Worm (Caenorhabditis elegans) whole organism, L1 larva: ENCODE measurements around the gene F47F2.1.
A peak's percentile ranks its signal among the peaks of the same experiment; 100 is the strongest.

Source experiments
- Y116A8C.19 ChIP-seq: sonication (generic microtip); optimal IDR thresholded peaks from 2 replicates; lab custom pipeline; 2016; ENCODE audit warnings: missing compliant biosample characterization, missing genetic modification characterization, borderline replicate concordance
- ama-1 ChIP-seq: fragments of 150-350 bp; optimal IDR thresholded peaks from 2 replicates; lab custom pipeline; 2014
- blmp-1 ChIP-seq: fragments of 150-350 bp; optimal IDR thresholded peaks from 2 replicates; lab custom pipeline; 2014; ENCODE audit warnings: missing biosample characterization, missing genetic modification characterization
- ceh-63 ChIP-seq: fragments of 200-800 bp; sonication (Bioruptor generic); optimal IDR thresholded peaks from 2 replicates; lab custom pipeline; 2018; ENCODE audit warnings: mild to moderate bottlenecking, missing genetic modification characterization, missing compliant biosample characterization
- ceh-8 ChIP-seq: fragments of 200-800 bp; sonication (Bioruptor generic); optimal IDR thresholded peaks from 2 replicates; lab custom pipeline; 2018; ENCODE audit warnings: mild to moderate bottlenecking, missing genetic modification characterization, moderate library complexity, missing compliant biosample characterization
- ceh-82 ChIP-seq, 3 experiments: fragments of 150-350 bp in 1 of 3; sonication (generic microtip) in 2 of 3; optimal IDR thresholded peaks; 2 replicates each; lab custom pipeline; 2014 to 2017; ENCODE audit warnings: missing biosample characterization in 3 of 3, missing genetic modification characterization in 3 of 3
- ceh-88 ChIP-seq: fragments of 200-800 bp; sonication (Bioruptor generic); IDR thresholded peaks from 2 replicates; pipeline ENCODE4 v1.3.6; 2022; ENCODE audit warnings: missing genetic modification characterization, missing compliant biosample characterization
- ceh-90 ChIP-seq: sonication (generic microtip); optimal IDR thresholded peaks from 2 replicates; lab custom pipeline; 2016; ENCODE audit warnings: missing genetic modification characterization, missing compliant biosample characterization
- efl-1 ChIP-seq, 4 experiments: fragments of 150-350 bp; optimal IDR thresholded peaks in 3 of 4; peaks in 1 of 4; 1 replicate in 1 of 4; 2 replicates in 3 of 4; lab custom pipeline; 2014; ENCODE audit warnings: missing biosample characterization in 2 of 4, missing genetic modification characterization in 2 of 4, missing genetic modification reagents in 2 of 4
- efl-3 ChIP-seq: fragments of 200-800 bp; sonication (Bioruptor generic); optimal IDR thresholded peaks from 2 replicates; lab custom pipeline; 2018; ENCODE audit warnings: mild to moderate bottlenecking, missing genetic modification characterization, missing compliant biosample characterization
- elt-2 ChIP-seq: sonication (generic microtip); optimal IDR thresholded peaks from 2 replicates; lab custom pipeline; 2016; ENCODE audit warnings: missing genetic modification characterization, mild to moderate bottlenecking, inconsistent platforms, missing compliant biosample characterization, missing genetic modification reagents
- elt-3 ChIP-seq, 6 experiments: fragments of 150-350 bp in 1 of 6; sonication (generic microtip); optimal IDR thresholded peaks; 2 replicates each; lab custom pipeline; 2017 to 2018; ENCODE audit warnings: missing biosample characterization in 6 of 6, missing genetic modification characterization in 6 of 6, inconsistent platforms in 1 of 6
- fkh-8 ChIP-seq: sonication (generic microtip); optimal IDR thresholded peaks from 2 replicates; lab custom pipeline; 2016; ENCODE audit warnings: mild to moderate bottlenecking, missing genetic modification characterization, missing compliant biosample characterization
- fos-1 ChIP-seq: fragments of 150-350 bp; optimal IDR thresholded peaks from 2 replicates; lab custom pipeline; 2014; ENCODE audit warnings: missing biosample characterization, missing genetic modification characterization
- grh-1 ChIP-seq: fragments of 200-800 bp; sonication (Bioruptor generic); IDR thresholded peaks from 2 replicates; pipeline ENCODE4 v1.3.6; 2022; ENCODE audit warnings: missing genetic modification reagents, missing genetic modification characterization, missing compliant biosample characterization
- hlh-4 ChIP-seq: sonication (generic microtip); optimal IDR thresholded peaks from 2 replicates; lab custom pipeline; 2016; ENCODE audit warnings: mild to moderate bottlenecking, missing genetic modification characterization, missing compliant biosample characterization
- isw-1 ChIP-seq: fragments of 200-800 bp; sonication (Bioruptor generic); IDR thresholded peaks from 2 replicates; pipeline ENCODE4 v1.3.6; 2022; ENCODE audit warnings: missing genetic modification characterization, missing compliant biosample characterization
- lin-14 ChIP-seq: fragments of 200-800 bp; sonication (Bioruptor generic); optimal IDR thresholded peaks from 2 replicates; lab custom pipeline; 2018; ENCODE audit warnings: mild to moderate bottlenecking, missing genetic modification characterization, moderate library complexity, missing compliant biosample characterization
- lin-15B ChIP-seq: fragments of 150-350 bp; sonication (generic microtip); optimal IDR thresholded peaks from 3 replicates; lab custom pipeline; 2014; ENCODE audit warnings: missing biosample characterization, missing genetic modification characterization
- lin-35 ChIP-seq, 2 experiments: fragments of 150-350 bp; optimal IDR thresholded peaks; 2 replicates each; lab custom pipeline; 2014; ENCODE audit warnings: missing biosample characterization in 2 of 2, missing genetic modification characterization in 2 of 2, missing genetic modification reagents in 2 of 2
- lin-39 ChIP-seq: fragments of 150-350 bp; optimal IDR thresholded peaks from 2 replicates; lab custom pipeline; 2014; ENCODE audit warnings: missing biosample characterization, missing genetic modification reagents, missing genetic modification characterization
- lir-3 ChIP-seq: sonication (generic microtip); optimal IDR thresholded peaks from 2 replicates; lab custom pipeline; 2016; ENCODE audit warnings: mild to moderate bottlenecking, missing genetic modification characterization, moderate library complexity, missing compliant biosample characterization; ENCODE audit not compliant: poor library complexity
- lsy-2 ChIP-seq, 2 experiments: fragments of 150-350 bp; optimal IDR thresholded peaks; 2 replicates each; lab custom pipeline; 2014; ENCODE audit warnings: missing biosample characterization in 2 of 2, missing genetic modification characterization in 2 of 2
- mdl-1 ChIP-seq, 2 experiments: fragments of 150-350 bp; optimal IDR thresholded peaks; 2 replicates each; lab custom pipeline; 2014 to 2017; ENCODE audit warnings: missing biosample characterization in 2 of 2, missing genetic modification characterization in 2 of 2, inconsistent platforms in 1 of 2
- mep-1 ChIP-seq: fragments of 150-350 bp; optimal IDR thresholded peaks from 2 replicates; lab custom pipeline; 2014; ENCODE audit warnings: missing biosample characterization, missing genetic modification characterization
- nhr-19 ChIP-seq: fragments of 200-800 bp; sonication (Bioruptor generic); conservative IDR thresholded peaks from 2 replicates; pipeline ENCODE4 v1.3.6; 2022; ENCODE audit warnings: missing genetic modification characterization, missing compliant biosample characterization
- nhr-20 ChIP-seq: sonication (generic microtip); optimal IDR thresholded peaks from 2 replicates; lab custom pipeline; 2016; ENCODE audit warnings: mild to moderate bottlenecking, missing genetic modification characterization, missing compliant biosample characterization
- nhr-237 ChIP-seq: fragments of 150-350 bp; optimal IDR thresholded peaks from 2 replicates; lab custom pipeline; 2014; ENCODE audit warnings: missing biosample characterization, missing genetic modification characterization
- nhr-71 ChIP-seq: sonication (generic microtip); optimal IDR thresholded peaks from 2 replicates; lab custom pipeline; 2016; ENCODE audit warnings: mild to moderate bottlenecking, missing genetic modification characterization, moderate library complexity, missing compliant biosample characterization
- nhr-76 ChIP-seq: sonication (generic microtip); optimal IDR thresholded peaks from 2 replicates; lab custom pipeline; 2017; ENCODE audit warnings: missing biosample characterization, missing genetic modification characterization
- nhr-84 ChIP-seq: sonication (generic microtip); optimal IDR thresholded peaks from 2 replicates; lab custom pipeline; 2017; ENCODE audit warnings: missing biosample characterization, missing genetic modification characterization
- nhr-85 ChIP-seq: sonication (generic microtip); peaks from one replicate; lab custom pipeline; 2016; ENCODE audit warnings: missing genetic modification characterization, inconsistent platforms, missing compliant biosample characterization
- nhr-90 ChIP-seq: sonication (generic microtip); optimal IDR thresholded peaks from 2 replicates; lab custom pipeline; 2016; ENCODE audit warnings: mild to moderate bottlenecking, missing genetic modification characterization, missing compliant biosample characterization; ENCODE audit not compliant: poor library complexity
- pag-3 ChIP-seq: sonication (generic microtip); optimal IDR thresholded peaks from 2 replicates; lab custom pipeline; 2017; ENCODE audit warnings: missing genetic modification characterization, mild to moderate bottlenecking, missing compliant biosample characterization, antibody characterized with exemption, borderline replicate concordance; ENCODE audit not compliant: insufficient read depth
- skn-1 ChIP-seq: fragments of 150-350 bp; optimal IDR thresholded peaks from 2 replicates; lab custom pipeline; 2014; ENCODE audit warnings: missing biosample characterization, missing genetic modification characterization
- snpc-4 ChIP-seq: fragments of 150-350 bp; optimal IDR thresholded peaks from 2 replicates; lab custom pipeline; 2014; ENCODE audit warnings: missing biosample characterization, missing genetic modification characterization
- snu-23 ChIP-seq: sonication (generic microtip); optimal IDR thresholded peaks from 2 replicates; lab custom pipeline; 2016; ENCODE audit warnings: missing genetic modification characterization, missing compliant biosample characterization
- sptf-1 ChIP-seq: fragments of 150-350 bp; optimal IDR thresholded peaks from 2 replicates; lab custom pipeline; 2014; ENCODE audit warnings: missing biosample characterization, missing genetic modification characterization
- swsn-7 ChIP-seq: sonication (generic microtip); optimal IDR thresholded peaks from 2 replicates; lab custom pipeline; 2016; ENCODE audit warnings: missing genetic modification characterization, missing compliant biosample characterization
- tbx-2 ChIP-seq: sonication (generic microtip); optimal IDR thresholded peaks from 2 replicates; lab custom pipeline; 2016; ENCODE audit warnings: missing genetic modification characterization, missing compliant biosample characterization
- unc-130 ChIP-seq: fragments of 150-350 bp; optimal IDR thresholded peaks from 2 replicates; lab custom pipeline; 2017; ENCODE audit warnings: missing biosample characterization, missing genetic modification characterization, inconsistent platforms
- xbp-1 ChIP-seq: sonication (generic microtip); optimal IDR thresholded peaks from 2 replicates; lab custom pipeline; 2016; ENCODE audit warnings: missing genetic modification characterization, missing compliant biosample characterization
- zag-1 ChIP-seq: fragments of 150-350 bp; optimal IDR thresholded peaks from 2 replicates; lab custom pipeline; 2014; ENCODE audit warnings: missing biosample characterization, missing genetic modification characterization
- ztf-11 ChIP-seq, 2 experiments: sonication (generic microtip); optimal IDR thresholded peaks; 2 replicates each; lab custom pipeline; 2016 to 2017; ENCODE audit warnings: missing genetic modification characterization in 2 of 2, missing biosample characterization in 1 of 2, missing compliant biosample characterization in 1 of 2
- ztf-4 ChIP-seq: fragments of 150-350 bp; optimal IDR thresholded peaks from 2 replicates; lab custom pipeline; 2014; ENCODE audit warnings: missing biosample characterization, missing genetic modification characterization

Gene F47F2.1

DNA sequence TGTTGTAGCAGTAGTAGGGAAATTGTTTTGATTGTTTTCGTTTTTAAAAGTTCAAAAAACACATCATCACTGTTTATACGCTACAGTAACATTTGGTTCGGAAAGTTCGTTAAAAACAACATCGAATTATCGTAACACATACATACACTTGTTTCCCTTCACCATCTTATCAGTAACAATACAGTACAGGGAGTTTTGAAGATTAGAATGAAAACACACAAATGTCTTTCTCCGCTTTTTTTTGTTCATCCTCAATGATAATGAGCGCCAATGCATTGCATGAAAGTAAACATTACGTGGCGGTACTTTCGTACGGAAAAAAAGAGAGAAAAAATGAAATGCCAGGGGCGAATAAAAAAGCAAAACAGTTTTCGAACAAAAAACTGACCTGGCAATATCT lies 48.7 kb upstream of the F47F2.1 start (continued):
- TF ChIP-seq fos-1 (tag; lab: Kevin White, UChicago) (no peak), efl-3 (GFP tag; lab: Kevin White, UChicago) (no peak), mdl-1 (tag; optimal IDR thresholded peaks at IDR 0.05; lab: Kevin White, UChicago) (peak in 1 of 2 experiments; percentile 29), snu-23 (GFP tag; lab: Kevin White, UChicago) (peak; percentile 0), lin-15B (no peak), nhr-71 (tag; lab: Kevin White, UChicago) (peak; percentile 21), lir-3 (tag; lab: Kevin White, UChicago) (no peak), ceh-90 (tag; lab: Kevin White, UChicago) (no peak), zag-1 (tag; lab: Kevin White, UChicago) (no peak), ceh-88 (no peak), mep-1 (tag; lab: Kevin White, UChicago) (no peak)

DNA sequence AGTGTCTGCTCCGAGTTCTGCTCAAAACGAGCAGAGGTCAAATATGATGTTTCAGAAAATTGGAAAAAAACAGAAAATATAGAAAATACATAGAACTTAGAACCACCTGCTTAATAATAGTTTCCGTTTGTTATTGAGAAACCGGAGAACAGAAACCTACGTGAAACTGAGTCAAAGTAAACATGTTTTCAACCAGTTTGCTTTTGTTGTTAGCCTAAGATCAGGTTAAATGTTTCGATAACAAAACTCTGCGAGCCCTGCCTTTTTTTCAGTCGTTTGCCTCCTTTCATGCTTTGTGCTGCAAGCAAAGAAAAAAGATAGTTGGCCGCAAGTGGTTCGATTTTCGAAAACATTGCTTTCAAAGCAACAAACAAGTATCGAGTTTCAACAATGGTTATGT lies 47.5 kb upstream of the F47F2.1 start:
- no peak for TF ChIP-seq fos-1 (tag; lab: Kevin White, UChicago)
- TF ChIP-seq sptf-1 (tag; lab: Kevin White, UChicago) = no peak
- TF ChIP-seq hlh-4 (tag; lab: Kevin White, UChicago) = no peak
- TF ChIP-seq isw-1 (GFP tag; lab: Robert Waterston, UW) = no peak
- TF ChIP-seq ceh-90 (tag; lab: Kevin White, UChicago) = no peak
- no peak for TF ChIP-seq ceh-63 (GFP tag; lab: Kevin White, UChicago)
- TF ChIP-seq lin-14 (GFP tag; lab: Kevin White, UChicago) = no peak
- TF ChIP-seq snpc-4 = no peak
- no peak for TF ChIP-seq nhr-20 (tag; lab: Kevin White, UChicago)
- TF ChIP-seq ceh-82 (tag; optimal IDR thresholded peaks at IDR 0.05; lab: Kevin White, UChicago) = no peak
- no peak for TF ChIP-seq nhr-237
- TF ChIP-seq lin-39 (tag; lab: Kevin White, UChicago) = no peak
- no peak for TF ChIP-seq xbp-1
- TF ChIP-seq nhr-84 (tag; lab: Kevin White, UChicago) = no peak
- TF ChIP-seq mdl-1 (tag; optimal IDR thresholded peaks at IDR 0.05; lab: Kevin White, UChicago) = no peak
- no peak for TF ChIP-seq lsy-2 (tag; optimal IDR thresholded peaks at IDR 0.05; lab: Kevin White, UChicago)
- TF ChIP-seq Y116A8C.19 (tag; lab: Kevin White, UChicago) = no peak
- TF ChIP-seq snu-23 (GFP tag; lab: Kevin White, UChicago) = no peak

DNA sequence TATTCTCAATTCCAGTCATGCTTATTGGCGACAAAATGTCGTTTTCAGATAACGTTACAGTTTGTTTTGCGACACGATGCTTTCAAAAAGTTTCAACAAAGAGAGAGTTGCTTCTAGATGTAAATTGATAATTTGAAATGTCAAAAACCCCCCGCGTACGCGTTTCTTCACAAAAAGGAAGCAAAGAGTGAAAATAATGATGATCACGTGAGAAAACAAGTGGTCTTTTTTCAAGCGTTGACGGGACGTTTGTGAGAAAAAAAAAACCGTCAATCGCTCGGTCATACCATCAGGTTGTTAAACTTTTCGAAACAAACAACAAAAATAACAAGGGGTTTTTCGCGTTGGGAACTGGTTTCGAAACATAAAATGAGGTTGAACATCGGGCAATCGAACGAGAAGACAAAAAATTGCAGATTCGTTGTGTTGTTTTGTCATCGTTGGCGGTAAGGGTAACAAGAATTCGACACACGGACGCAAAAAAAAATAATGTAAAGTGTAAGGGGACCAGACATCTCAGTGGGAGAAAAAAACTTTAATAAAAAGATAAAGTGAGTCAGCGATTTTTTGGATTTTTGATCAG lies 46.2 kb upstream of the F47F2.1 start:
- TF ChIP-seq unc-130 (tag; lab: Kevin White, UChicago) (peak; percentile 2), grh-1 (GFP tag; lab: Robert Waterston, UW) (peak; percentile 41), lin-35 (GFP tag; optimal IDR thresholded peaks at IDR 0.05; lab: Kevin White, UChicago) (peak in 1 of 2 experiments; percentile 49), elt-2 (tag; lab: Kevin White, UChicago) (peak; percentile 87), lin-14 (GFP tag; lab: Kevin White, UChicago) (peak; percentile 70), efl-1 (optimal IDR thresholded peaks at IDR 0.05; lab: Kevin White, UChicago) (no peak), efl-1 (GFP tag; optimal IDR thresholded peaks at IDR 0.05 in 1 of 2; lab: Kevin White, UChicago) (peak in 1 of 2 experiments; percentile 94), ztf-11 (tag; optimal IDR thresholded peaks at IDR 0.05; lab: Kevin White, UChicago) (no peak), pag-3 (tag; lab: Kevin White, UChicago) (no peak), elt-3 (tag; optimal IDR thresholded peaks at IDR 0.05; lab: Kevin White, UChicago) (peak in 1 of 6 experiments; percentile 68), nhr-85 (tag; lab: Kevin White, UChicago) (peak; percentile 90), ceh-8 (GFP tag; lab: Kevin White, UChicago) (no peak), mep-1 (tag; lab: Kevin White, UChicago) (peak; percentile 42), xbp-1 (no peak), mdl-1 (tag; optimal IDR thresholded peaks at IDR 0.05; lab: Kevin White, UChicago) (peak in 1 of 2 experiments; percentile 69), nhr-20 (tag; lab: Kevin White, UChicago) (peak; percentile 70), lsy-2 (tag; optimal IDR thresholded peaks at IDR 0.05; lab: Kevin White, UChicago) (no peak), nhr-19 (GFP tag; lab: Robert Waterston, UW) (peak; percentile 48), nhr-71 (tag; lab: Kevin White, UChicago) (peak; percentile 56), blmp-1 (peak; percentile 78), nhr-76 (tag; lab: Kevin White, UChicago) (no peak), skn-1 (tag; lab: Kevin White, UChicago) (peak; percentile 63), fkh-8 (tag; lab: Kevin White, UChicago) (no peak), nhr-90 (tag; lab: Kevin White, UChicago) (peak; percentile 20), tbx-2 (tag; lab: Kevin White, UChicago) (peak; percentile 22), hlh-4 (tag; lab: Kevin White, UChicago) (no peak), ceh-63 (GFP tag; lab: Kevin White, UChicago) (no peak), swsn-7 (tag; lab: Kevin White, UChicago) (peak; percentile 7), ztf-4 (tag; lab: Kevin White, UChicago) (no peak), ama-1 (lab: Kevin White, UChicago) (no peak), snu-23 (GFP tag; lab: Kevin White, UChicago) (peak; percentile 62)
